Fruit fly (Drosophila melanogaster) whole organism, embryonic: Measurements from ENCODE around the gene Dus1.
A peak's percentile ranks its signal among the peaks of the same experiment; 100 is the strongest.

Source experiments
- ATbp ChIP-seq: fragments of 200-800 bp; sonication (Bioruptor generic); optimal IDR thresholded peaks from 2 replicates; lab custom pipeline; 2017; ENCODE audit warnings: missing biosample characterization, mild to moderate bottlenecking, missing genetic modification characterization, missing genetic modification reagents
- Abd-B ChIP-seq: fragments of 200-800 bp; sonication (Bioruptor generic); optimal IDR thresholded peaks from 2 replicates; lab custom pipeline; 2018; ENCODE audit warnings: missing biosample characterization, mild to moderate bottlenecking, missing genetic modification characterization, moderate library complexity
- Antp ChIP-seq: fragments of 200-800 bp; sonication (Bioruptor generic); optimal IDR thresholded peaks from 3 replicates; lab custom pipeline; 2016; ENCODE audit warnings: missing biosample characterization, missing genetic modification characterization
- Atf6 ChIP-seq: fragments of 200-800 bp; sonication (Bioruptor generic); IDR thresholded peaks from 2 replicates; pipeline ENCODE4 v1.3.6; 2022; ENCODE audit warnings: missing biosample characterization, missing genetic modification characterization
- Awh ChIP-seq: fragments of 200-800 bp; sonication (Bioruptor generic); IDR thresholded peaks from 2 replicates; pipeline ENCODE4, ENCODE4 v1.3.6; 2022; ENCODE audit warnings: missing biosample characterization, missing genetic modification characterization
- CG10543 ChIP-seq: fragments of 200-800 bp; sonication (Bioruptor generic); optimal IDR thresholded peaks from 3 replicates; lab custom pipeline; 2017; ENCODE audit warnings: missing biosample characterization, mild to moderate bottlenecking, missing genetic modification characterization, moderate library complexity
- CG12071 ChIP-seq: fragments of 200-800 bp; sonication (Bioruptor generic); optimal IDR thresholded peaks from 3 replicates; lab custom pipeline; 2018; ENCODE audit warnings: missing biosample characterization, mild to moderate bottlenecking, missing genetic modification characterization
- CG12219 ChIP-seq: fragments of 200-800 bp; sonication (Bioruptor generic); optimal IDR thresholded peaks from 3 replicates; lab custom pipeline; 2018; ENCODE audit warnings: missing biosample characterization, mild to moderate bottlenecking, missing genetic modification characterization
- CG12769 ChIP-seq: fragments of 200-800 bp; sonication (Bioruptor generic); optimal IDR thresholded peaks from 2 replicates; lab custom pipeline; 2019; ENCODE audit warnings: missing biosample characterization, mild to moderate bottlenecking, missing genetic modification characterization, moderate library complexity
- CG16813 ChIP-seq: fragments of 200-800 bp; sonication (Bioruptor generic); IDR thresholded peaks from 3 replicates; pipeline ENCODE4 v1.3.6; 2022; ENCODE audit warnings: missing biosample characterization, missing genetic modification characterization; ENCODE audit not compliant: partially characterized antibody
- CG16815 ChIP-seq: fragments of 200-800 bp; sonication (Bioruptor generic); optimal IDR thresholded peaks from 3 replicates; lab custom pipeline; 2017; ENCODE audit warnings: missing biosample characterization, mild to moderate bottlenecking, missing genetic modification characterization
- CG2889 ChIP-seq: fragments of 200-800 bp; sonication (Bioruptor generic); IDR thresholded peaks from 3 replicates; pipeline ENCODE4 v1.3.6; 2022; ENCODE audit warnings: missing biosample characterization, missing genetic modification characterization
- CG3995 ChIP-seq: fragments of 200-800 bp; sonication (Bioruptor generic); optimal IDR thresholded peaks from 3 replicates; lab custom pipeline; 2016; ENCODE audit warnings: missing biosample characterization, missing genetic modification characterization
- CG4360 ChIP-seq: fragments of 200-800 bp; sonication (Bioruptor generic); IDR thresholded peaks from 2 replicates; pipeline ENCODE4 v1.3.6; 2022; ENCODE audit warnings: missing biosample characterization, missing genetic modification characterization
- CG5953 ChIP-seq: fragments of 200-800 bp; sonication (Bioruptor generic); IDR thresholded peaks from 2 replicates; pipeline ENCODE4 v1.3.6; 2022; ENCODE audit warnings: missing biosample characterization, missing genetic modification characterization
- CG9932 ChIP-seq: fragments of 200-800 bp; sonication (Bioruptor generic); IDR thresholded peaks from 2 replicates; pipeline ENCODE4 v1.3.6; 2022; ENCODE audit warnings: missing biosample characterization, missing genetic modification characterization
- Elba2 ChIP-seq: fragments of 200-800 bp; sonication (Bioruptor generic); optimal IDR thresholded peaks from 3 replicates; lab custom pipeline; 2016; ENCODE audit warnings: missing biosample characterization, missing genetic modification characterization
- Fer3 ChIP-seq: fragments of 200-800 bp; sonication (Bioruptor generic); optimal IDR thresholded peaks from 2 replicates; lab custom pipeline; 2018; ENCODE audit warnings: missing biosample characterization, mild to moderate bottlenecking, missing genetic modification characterization, moderate library complexity
- HLH4C ChIP-seq: fragments of 200-800 bp; sonication (Bioruptor generic); IDR thresholded peaks from 3 replicates; pipeline ENCODE4 v1.3.6; 2022; ENCODE audit warnings: missing biosample characterization, missing genetic modification characterization; ENCODE audit not compliant: partially characterized antibody
- Hey ChIP-seq: fragments of 200-800 bp; sonication (Bioruptor generic); optimal IDR thresholded peaks from 3 replicates; lab custom pipeline; 2018; ENCODE audit warnings: missing biosample characterization, mild to moderate bottlenecking, missing genetic modification characterization
- Hsf ChIP-seq: fragments of 200-800 bp; sonication (Bioruptor generic); optimal IDR thresholded peaks from 3 replicates; lab custom pipeline; 2016; ENCODE audit warnings: missing biosample characterization, missing genetic modification characterization
- Jarid2 ChIP-seq: fragments of 200-800 bp; sonication (Bioruptor generic); optimal IDR thresholded peaks from 3 replicates; lab custom pipeline; 2017; ENCODE audit warnings: mild to moderate bottlenecking, missing biosample characterization, missing genetic modification reagents, missing genetic modification characterization
- abd-A ChIP-seq: fragments of 200-800 bp; sonication (Bioruptor generic); optimal IDR thresholded peaks from 3 replicates; lab custom pipeline; 2019; ENCODE audit warnings: missing biosample characterization, mild to moderate bottlenecking, missing genetic modification characterization, moderate library complexity
- ara ChIP-seq: fragments of 200-800 bp; sonication (Bioruptor generic); IDR thresholded peaks from 2 replicates; pipeline ENCODE4 v1.3.6; 2022; ENCODE audit warnings: missing biosample characterization, missing genetic modification characterization
- caup ChIP-seq: fragments of 200-800 bp; sonication (Bioruptor generic); optimal IDR thresholded peaks from 3 replicates; lab custom pipeline; 2017; ENCODE audit warnings: missing biosample characterization, mild to moderate bottlenecking, missing genetic modification characterization, moderate library complexity; ENCODE audit not compliant: severe bottlenecking
- ci ChIP-seq: fragments of 200-800 bp; sonication (Bioruptor generic); IDR thresholded peaks from 3 replicates; pipeline ENCODE4 v1.3.6; 2022; ENCODE audit warnings: missing biosample characterization, missing genetic modification characterization
- crol ChIP-seq: fragments of 200-800 bp; sonication (Bioruptor generic); IDR thresholded peaks from 2 replicates; pipeline ENCODE4 v1.3.6; 2022; ENCODE audit warnings: missing biosample characterization, missing genetic modification characterization
- da ChIP-seq: fragments of 200-800 bp; sonication (Bioruptor generic); optimal IDR thresholded peaks from 2 replicates; lab custom pipeline; 2016; ENCODE audit warnings: missing biosample characterization, missing genetic modification characterization
- ewg ChIP-seq: fragments of 200-800 bp; sonication (Bioruptor generic); optimal IDR thresholded peaks from 3 replicates; lab custom pipeline; 2017; ENCODE audit warnings: mild to moderate bottlenecking, missing biosample characterization, missing genetic modification reagents, missing genetic modification characterization
- exex ChIP-seq: fragments of 200-800 bp; sonication (Bioruptor generic); optimal IDR thresholded peaks from 4 replicates; lab custom pipeline; 2018; ENCODE audit warnings: missing biosample characterization, mild to moderate bottlenecking, missing genetic modification characterization, moderate library complexity
- fd64A ChIP-seq: fragments of 200-800 bp; sonication (Bioruptor generic); optimal IDR thresholded peaks from 3 replicates; lab custom pipeline; 2018; ENCODE audit warnings: missing biosample characterization, mild to moderate bottlenecking, missing genetic modification characterization
- hb ChIP-seq: fragments of 200-800 bp; sonication (Bioruptor generic); IDR thresholded peaks from 3 replicates; pipeline ENCODE4 v1.3.6; 2022; ENCODE audit warnings: missing biosample characterization, missing genetic modification characterization; ENCODE audit not compliant: partially characterized antibody
- kah ChIP-seq: fragments of 200-800 bp; sonication (Bioruptor generic); optimal IDR thresholded peaks from 2 replicates; lab custom pipeline; 2018; ENCODE audit warnings: missing biosample characterization, mild to moderate bottlenecking, missing genetic modification characterization
- kni ChIP-seq: fragments of 200-800 bp; sonication (Bioruptor generic); optimal IDR thresholded peaks from 3 replicates; lab custom pipeline; 2017; ENCODE audit warnings: mild to moderate bottlenecking, missing biosample characterization, missing genetic modification reagents, missing genetic modification characterization
- luna ChIP-seq: fragments of 200-800 bp; sonication (Bioruptor generic); optimal IDR thresholded peaks from 2 replicates; lab custom pipeline; 2016; ENCODE audit warnings: missing biosample characterization, missing genetic modification characterization
- mirr ChIP-seq: fragments of 200-800 bp; sonication (Bioruptor generic); optimal IDR thresholded peaks from 3 replicates; lab custom pipeline; 2018; ENCODE audit warnings: missing biosample characterization, mild to moderate bottlenecking, missing genetic modification characterization
- nerfin-1 ChIP-seq: fragments of 200-800 bp; sonication (Bioruptor generic); optimal IDR thresholded peaks from 3 replicates; lab custom pipeline; 2019; ENCODE audit warnings: missing biosample characterization, mild to moderate bottlenecking, missing genetic modification characterization, moderate library complexity
- pros ChIP-seq: fragments of 200-800 bp; sonication (Bioruptor generic); optimal IDR thresholded peaks from 3 replicates; lab custom pipeline; 2019; ENCODE audit warnings: missing biosample characterization, mild to moderate bottlenecking, missing genetic modification characterization, moderate library complexity
- run ChIP-seq: fragments of 200-800 bp; sonication (Bioruptor generic); optimal IDR thresholded peaks from 3 replicates; lab custom pipeline; 2018; ENCODE audit warnings: missing biosample characterization, mild to moderate bottlenecking, missing genetic modification characterization
- schlank ChIP-seq: fragments of 200-800 bp; sonication (Bioruptor generic); optimal IDR thresholded peaks from 2 replicates; lab custom pipeline; 2018; ENCODE audit warnings: missing biosample characterization, mild to moderate bottlenecking, missing genetic modification characterization
- scrt ChIP-seq: fragments of 200-800 bp; sonication (Bioruptor generic); optimal IDR thresholded peaks from 2 replicates; lab custom pipeline; 2018; ENCODE audit warnings: missing biosample characterization, mild to moderate bottlenecking, missing genetic modification characterization, moderate library complexity
- sd ChIP-seq: fragments of 200-800 bp; sonication (Bioruptor generic); optimal IDR thresholded peaks from 3 replicates; lab custom pipeline; 2018; ENCODE audit warnings: missing biosample characterization, mild to moderate bottlenecking, missing genetic modification characterization, moderate library complexity
- sens ChIP-seq: fragments of 200-800 bp; sonication (Bioruptor generic); peaks from one replicate; lab custom pipeline; 2016; ENCODE audit warnings: missing biosample characterization, missing genetic modification characterization
- sob ChIP-seq: fragments of 200-800 bp; sonication (Bioruptor generic); IDR thresholded peaks from 2 replicates; pipeline ENCODE4 v1.3.6; 2022; ENCODE audit warnings: missing biosample characterization, missing genetic modification characterization
- sr ChIP-seq: fragments of 200-800 bp; sonication (Bioruptor generic); IDR thresholded peaks from 3 replicates; pipeline ENCODE4 v1.3.6; 2022; ENCODE audit warnings: missing biosample characterization, missing genetic modification characterization
- vvl ChIP-seq: fragments of 200-800 bp; sonication (Bioruptor generic); IDR thresholded peaks from 2 replicates; pipeline ENCODE4 v1.3.6; 2022; ENCODE audit warnings: missing biosample characterization, missing genetic modification characterization

The Dus1 gene

dm6 chr2L:308194-308706 is 36.7 kb upstream of the Dus1 start:
- TF ChIP-seq CG12769 (tag; lab: Kevin White, UChicago) (peak; percentile 71), sd (tag; lab: Kevin White, UChicago) (peak; percentile 69), fd64A (GFP tag; lab: Kevin White, UChicago) (peak; percentile 43), abd-A (peak; percentile 27), run (peak; percentile 17), HLH4C (GFP tag; lab: Robert Waterston, UW) (no peak), sens (GFP tag; lab: Kevin White, UChicago) (peak; percentile 3), sr (GFP tag; lab: Robert Waterston, UW) (peak; percentile 56; the same call in 1 of the 3 replicates), ewg (no peak), kah (GFP tag; lab: Kevin White, UChicago) (peak; percentile 69), CG16815 (GFP tag; lab: Kevin White, UChicago) (no peak)

dm6 chr2L:307129-307528 is 35.6 kb upstream of the Dus1 start:
- peak; percentile 27 for TF ChIP-seq CG12769 (tag; lab: Kevin White, UChicago)
- TF ChIP-seq mirr = peak; percentile 68
- no peak for TF ChIP-seq CG12071 (GFP tag; lab: Kevin White, UChicago)
- no peak for TF ChIP-seq da (GFP tag; lab: Kevin White, UChicago)
- TF ChIP-seq Awh = 0 out of 2 replicates have a peak, but pooled peaks have one; percentile 27
- TF ChIP-seq scrt (GFP tag; lab: Kevin White, UChicago) = no peak
- peak; percentile 11 for TF ChIP-seq Abd-B
- TF ChIP-seq CG4360 (GFP tag; lab: Robert Waterston, UW) = no peak; the same call in 1 of the 2 replicates
- TF ChIP-seq caup (GFP tag; lab: Kevin White, UChicago) = peak; percentile 70
- TF ChIP-seq CG12219 = no peak
- peak; percentile 23 for TF ChIP-seq pros (GFP tag; lab: Kevin White, UChicago)
- TF ChIP-seq vvl (GFP tag; lab: Robert Waterston, UW) = 0 out of 2 replicates have a peak, but pooled peaks have one; percentile 31
- no peak for TF ChIP-seq Antp (GFP tag; lab: Kevin White, UChicago)
- no peak for TF ChIP-seq Hsf (GFP tag; lab: Kevin White, UChicago)
- 0 out of 2 replicates have a peak, but pooled peaks have one; percentile 19 for TF ChIP-seq CG9932 (GFP tag; lab: Robert Waterston, UW)
- peak; percentile 93 for TF ChIP-seq abd-A
- peak; percentile 1 for TF ChIP-seq exex
- 0 out of 2 replicates have a peak, but pooled peaks have one; percentile 13 for TF ChIP-seq Atf6
- TF ChIP-seq sr (GFP tag; lab: Robert Waterston, UW) = peak; percentile 11; the same call in 1 of the 3 replicates
- TF ChIP-seq nerfin-1 = no peak
- TF ChIP-seq hb (GFP tag; lab: Robert Waterston, UW) = 0 out of 3 replicates have a peak, but pooled peaks have one; percentile 42
- no peak for TF ChIP-seq CG5953 (GFP tag; lab: Robert Waterston, UW)
- peak; percentile 9 for TF ChIP-seq kah (GFP tag; lab: Kevin White, UChicago)
- no peak for TF ChIP-seq ATbp (GFP tag; lab: Kevin White, UChicago)
- TF ChIP-seq ci (GFP tag; lab: Robert Waterston, UW) = 0 out of 3 replicates have a peak, but pooled peaks have one; percentile 13
- peak; percentile 50 for TF ChIP-seq CG10543 (GFP tag; lab: Kevin White, UChicago)
- no peak for TF ChIP-seq Fer3 (tag; lab: Kevin White, UChicago)
- TF ChIP-seq crol = peak; percentile 98
- no peak for TF ChIP-seq Elba2 (GFP tag; lab: Kevin White, UChicago)
- TF ChIP-seq CG3995 (GFP tag; lab: Kevin White, UChicago) = no peak
- TF ChIP-seq kni (GFP tag; lab: Kevin White, UChicago) = peak; percentile 62
- peak; percentile 54 for TF ChIP-seq sd (tag; lab: Kevin White, UChicago)
- 0 out of 3 replicates have a peak, but pooled peaks have one; percentile 12 for TF ChIP-seq CG16813 (GFP tag; lab: Robert Waterston, UW)
- 0 out of 2 replicates have a peak, but pooled peaks have one; percentile 18 for TF ChIP-seq sob (GFP tag; lab: Robert Waterston, UW)
- TF ChIP-seq run = peak; percentile 39
- 0 out of 3 replicates have a peak, but pooled peaks have one; percentile 14 for TF ChIP-seq CG2889 (GFP tag; lab: Robert Waterston, UW)
- TF ChIP-seq ara (GFP tag; lab: Robert Waterston, UW) = 0 out of 2 replicates have a peak, but pooled peaks have one; percentile 27
- TF ChIP-seq luna (GFP tag; lab: Kevin White, UChicago) = no peak
- TF ChIP-seq schlank (tag; lab: Kevin White, UChicago) = peak; percentile 17
- peak; percentile 49 for TF ChIP-seq Hey
- peak; percentile 0 for TF ChIP-seq Jarid2 (GFP tag; lab: Kevin White, UChicago)
